Worm (Caenorhabditis elegans) whole organism, dauer: ENCODE data around the gene C04A11.1.

Experiments
- unc-62 ChIP-seq: sonication (generic microtip); optimal IDR thresholded peaks from 2 replicates; lab custom pipeline; 2017; ENCODE audit warnings: missing biosample characterization, missing genetic modification reagents, missing genetic modification characterization

Gene C04A11.1

DNA sequence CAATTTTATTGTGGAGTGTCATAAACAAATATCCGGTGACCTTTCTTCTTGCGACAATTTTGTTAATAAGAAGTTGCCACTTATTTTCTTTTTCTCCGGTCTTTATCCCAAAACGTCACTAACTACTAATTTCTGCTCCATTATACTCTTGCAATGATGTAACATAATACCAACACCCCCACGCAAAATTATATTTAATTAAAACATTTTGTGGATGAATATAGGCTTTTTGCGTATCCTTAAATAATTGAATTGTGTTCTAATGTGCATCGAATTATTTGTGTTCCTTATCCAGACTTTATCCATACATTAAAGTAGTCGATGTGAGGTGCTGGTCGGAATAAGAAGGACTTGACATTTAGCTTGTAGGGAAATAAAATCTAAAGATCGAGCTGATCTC, 42.6 kb downstream of the C04A11.1 start:
- TF ChIP-seq unc-62 = no peak

- no peak for TF ChIP-seq unc-62
Observed at ce11 chrX:13706607-13707006, 46.3 kb downstream of the C04A11.1 start, which contains the start of gene K02D3.1. K02D3.1 (plus strand) TSS chrX:13706907.

DNA sequence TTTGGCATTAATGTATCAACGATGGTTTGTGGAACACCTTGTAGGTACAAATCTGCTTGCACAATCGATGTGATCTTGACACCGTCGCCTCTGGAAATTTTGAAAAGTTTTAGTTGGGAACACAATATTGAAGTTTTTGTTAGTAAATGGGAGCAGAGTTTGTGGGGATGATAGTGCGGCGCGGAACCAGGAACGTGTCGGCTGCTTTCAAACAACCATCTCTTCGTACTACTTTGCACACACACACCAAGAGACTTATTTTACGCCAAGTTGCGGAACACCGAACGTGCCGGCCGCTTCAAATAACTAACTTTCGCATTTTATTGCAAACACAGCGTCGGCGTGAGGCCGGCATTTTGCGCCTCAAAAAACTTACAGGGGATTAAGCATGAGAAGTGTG, 48.8 kb downstream of the C04A11.1 start:
- TF ChIP-seq unc-62 = no peak

DNA sequence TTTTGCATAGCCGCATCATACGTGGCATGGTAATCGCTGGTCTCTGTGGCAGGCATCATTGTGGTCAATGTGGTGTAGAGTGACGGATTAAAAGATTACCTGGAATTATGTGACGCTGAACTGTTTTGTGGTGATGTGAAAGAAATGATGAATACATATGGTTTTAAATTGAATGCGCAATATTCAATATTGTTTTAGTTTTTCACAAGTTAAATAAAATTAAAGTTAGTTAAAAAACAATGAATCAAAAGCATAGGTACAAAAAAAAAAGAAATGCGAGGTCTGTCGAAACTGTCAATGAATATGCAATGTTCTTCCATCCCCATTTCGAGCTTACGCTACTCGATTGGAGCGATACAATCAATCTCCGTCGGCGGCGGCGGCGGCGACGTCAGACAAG, 51.6 kb downstream of the C04A11.1 start, which contains the start of gene K02D3.2:
TSS of gene K02D3.2 (minus strand) at position 101 of the 400 bp plus-strand sequence.
- no peak for TF ChIP-seq unc-62
